Fruit fly (Drosophila melanogaster): ENCODE measurements around the gene Naa60.

dm6 chr3L:9696650-9697526, 29.8 kb upstream of the Naa60 start, which contains the start of gene Prps:
- TF ChIP-seq pan (optimal IDR thresholded peaks at IDR 0.05) (no peak), OdsH (GFP tag; optimal IDR thresholded peaks at IDR 0.05) (peak; percentile 86), fru (GFP tag; optimal IDR thresholded peaks at IDR 0.05) (peak; percentile 85), h (GFP tag; optimal IDR thresholded peaks at IDR 0.05) (peak; percentile 92), Hr78 (GFP tag; optimal IDR thresholded peaks at IDR 0.05) (no peak), lola (GFP tag; optimal IDR thresholded peaks at IDR 0.05) (no peak), CG9705 (GFP tag; optimal IDR thresholded peaks at IDR 0.05) (peak; percentile 75), sv (GFP tag; optimal IDR thresholded peaks at IDR 0.05) (peak; percentile 23), N (GFP tag; optimal IDR thresholded peaks at IDR 0.05) (no peak), rgr (GFP tag; optimal IDR thresholded peaks at IDR 0.05) (peak; percentile 87), dl (GFP tag; optimal IDR thresholded peaks at IDR 0.05; ENCODE audit: insufficient read depth in 1 of 2, partially characterized antibody in 2 of 2) (peak; percentile 46 to 70)

Measured in whole organism, wandering third instar larva.